Worm (Caenorhabditis elegans) whole organism, young adult: Measurements from ENCODE around the gene nhr-219.

Experiments
- B0035.1 ChIP-seq: sonication (generic microtip); optimal IDR thresholded peaks from 2 replicates; lab custom pipeline; 2016; ENCODE audit warnings: missing genetic modification characterization, mild to moderate bottlenecking, missing compliant biosample characterization, missing genotype, missing genetic modification reagents
- B0261.1 ChIP-seq: sonication (generic microtip); optimal IDR thresholded peaks from 2 replicates; lab custom pipeline; 2016; ENCODE audit warnings: mild to moderate bottlenecking, missing genetic modification characterization, moderate library complexity, missing compliant biosample characterization
- C17E4.6 ChIP-seq: fragments of 200-800 bp; sonication (Bioruptor generic); IDR thresholded peaks from 2 replicates; pipeline ENCODE4 v1.3.6; 2022; ENCODE audit warnings: missing genetic modification reagents, missing genetic modification characterization, missing compliant biosample characterization
- F39B2.1 ChIP-seq: fragments of 200-800 bp; sonication (Bioruptor generic); IDR thresholded peaks from 2 replicates; pipeline ENCODE4 v1.3.6; 2022; ENCODE audit warnings: missing genetic modification reagents, missing genetic modification characterization, missing compliant biosample characterization
- F52B5.7 ChIP-seq: sonication (generic microtip); optimal IDR thresholded peaks from 2 replicates; lab custom pipeline; 2016; ENCODE audit warnings: mild to moderate bottlenecking, missing genetic modification characterization, missing compliant biosample characterization
- F57A8.1 ChIP-seq: fragments of 200-800 bp; sonication (Bioruptor generic); optimal IDR thresholded peaks from 2 replicates; lab custom pipeline; 2018; ENCODE audit warnings: mild to moderate bottlenecking, missing genetic modification characterization, moderate library complexity, missing compliant biosample characterization
- F57C9.4 ChIP-seq: sonication (generic microtip); optimal IDR thresholded peaks from 2 replicates; lab custom pipeline; 2017; ENCODE audit warnings: mild to moderate bottlenecking, missing genetic modification characterization, missing compliant biosample characterization
- Y53G8AR.9 ChIP-seq: fragments of 200-800 bp; sonication (Bioruptor generic); conservative IDR thresholded peaks from 2 replicates; pipeline ENCODE4 v1.3.6; 2022; ENCODE audit warnings: missing genetic modification reagents, missing genetic modification characterization, missing compliant biosample characterization
- Y56A3A.18 ChIP-seq: fragments of 200-800 bp; sonication (Bioruptor generic); IDR thresholded peaks from 2 replicates; pipeline ENCODE4 v1.3.6; 2022; ENCODE audit warnings: missing genetic modification reagents, missing genetic modification characterization, missing compliant biosample characterization
- ama-1 ChIP-seq, 3 experiments: fragments of 150-350 bp in 1 of 3; sonication (generic microtip) in 2 of 3; optimal IDR thresholded peaks; 2 replicates each; lab custom pipeline; 2014 to 2018; ENCODE audit warnings: missing biosample characterization in 2 of 3, missing genetic modification characterization in 2 of 3, missing genetic modification reagents in 2 of 3
- bed-1 ChIP-seq: fragments of 200-800 bp; sonication (Bioruptor generic); IDR thresholded peaks from 2 replicates; pipeline ENCODE4 v1.3.6; 2022; ENCODE audit warnings: missing genetic modification reagents, missing genetic modification characterization, missing compliant biosample characterization
- cebp-1 ChIP-seq, 2 experiments: fragments of 200-800 bp in 1 of 2; sonication (Bioruptor generic) in 1 of 2; sonication (generic microtip) in 1 of 2; IDR thresholded peaks in 1 of 2; optimal IDR thresholded peaks in 1 of 2; 2 replicates each; pipeline versions ENCODE4 v1.3.6 to Lab custom; 2017 to 2022; ENCODE audit warnings: missing compliant biosample characterization in 2 of 2, missing genetic modification characterization in 2 of 2, mild to moderate bottlenecking in 1 of 2, missing genetic modification reagents in 1 of 2, moderate library complexity in 1 of 2
- ceh-27 ChIP-seq: fragments of 200-800 bp; sonication (Bioruptor generic); optimal IDR thresholded peaks from 2 replicates; lab custom pipeline; 2018; ENCODE audit warnings: mild to moderate bottlenecking, missing genetic modification characterization, moderate library complexity, missing compliant biosample characterization
- ceh-40 ChIP-seq: fragments of 200-800 bp; sonication (Bioruptor generic); IDR thresholded peaks from 2 replicates; pipeline ENCODE4 v1.3.6; 2022; ENCODE audit warnings: missing genetic modification characterization, missing compliant biosample characterization
- ceh-91 ChIP-seq: fragments of 200-800 bp; sonication (Bioruptor generic); IDR thresholded peaks from 2 replicates; pipeline ENCODE4 v1.3.6; 2022; ENCODE audit warnings: missing genetic modification reagents, missing genetic modification characterization, missing compliant biosample characterization
- chd-7 ChIP-seq: sonication (generic microtip); optimal IDR thresholded peaks from 2 replicates; lab custom pipeline; 2016; ENCODE audit warnings: mild to moderate bottlenecking, missing genetic modification characterization, moderate library complexity, missing compliant biosample characterization
- die-1 ChIP-seq: sonication (generic microtip); optimal IDR thresholded peaks from 2 replicates; lab custom pipeline; 2016; ENCODE audit warnings: missing genotype, mild to moderate bottlenecking, missing genetic modification characterization, missing compliant biosample characterization
- egl-44 ChIP-seq: fragments of 200-800 bp; sonication (Bioruptor generic); IDR thresholded peaks from 2 replicates; pipeline ENCODE4 v1.3.6; 2022; ENCODE audit warnings: missing genetic modification reagents, missing genetic modification characterization, missing compliant biosample characterization
- gei-17 ChIP-seq: fragments of 200-800 bp; sonication (Bioruptor generic); optimal IDR thresholded peaks from 2 replicates; lab custom pipeline; 2018; ENCODE audit warnings: mild to moderate bottlenecking, missing genetic modification characterization, missing compliant biosample characterization
- hmg-20 ChIP-seq: fragments of 200-800 bp; sonication (Bioruptor generic); IDR thresholded peaks from 2 replicates; pipeline ENCODE4 v1.3.6; 2022; ENCODE audit warnings: missing genetic modification reagents, missing genetic modification characterization, missing compliant biosample characterization
- lin-35 ChIP-seq, 3 experiments: fragments of 150-350 bp in 2 of 3; sonication (generic microtip) in 1 of 3; optimal IDR thresholded peaks; 2 replicates each; lab custom pipeline; 2014 to 2018; ENCODE audit warnings: missing biosample characterization in 3 of 3, missing genetic modification characterization in 3 of 3, missing genetic modification reagents in 3 of 3
- madf-10 ChIP-seq: sonication (generic microtip); optimal IDR thresholded peaks from 2 replicates; lab custom pipeline; 2016; ENCODE audit warnings: mild to moderate bottlenecking, missing genetic modification characterization, missing compliant biosample characterization
- madf-6 ChIP-seq: fragments of 200-800 bp; sonication (Bioruptor generic); IDR thresholded peaks from 2 replicates; pipeline ENCODE4 v1.3.6; 2022; ENCODE audit warnings: missing genetic modification reagents, missing genetic modification characterization, missing compliant biosample characterization
- madf-8 ChIP-seq: fragments of 200-800 bp; sonication (Bioruptor generic); conservative IDR thresholded peaks from 2 replicates; pipeline ENCODE4 v1.3.6; 2022; ENCODE audit warnings: missing genetic modification reagents, missing genetic modification characterization, missing compliant biosample characterization
- mcd-1 ChIP-seq: fragments of 200-800 bp; sonication (Bioruptor generic); IDR thresholded peaks from 2 replicates; pipeline ENCODE4 v1.3.6; 2022; ENCODE audit warnings: missing genetic modification reagents, missing genetic modification characterization, missing compliant biosample characterization
- nfya-1 ChIP-seq: sonication (generic microtip); optimal IDR thresholded peaks from 2 replicates; lab custom pipeline; 2017; ENCODE audit warnings: antibody characterized with exemption, missing compliant biosample characterization, missing genetic modification characterization, borderline replicate concordance; ENCODE audit not compliant: insufficient read depth
- nfya-2 ChIP-seq: fragments of 200-800 bp; sonication (Bioruptor generic); IDR thresholded peaks from 2 replicates; pipeline ENCODE4 v1.3.6; 2022; ENCODE audit warnings: missing genetic modification reagents, missing genetic modification characterization, missing compliant biosample characterization
- nfyb-1 ChIP-seq: fragments of 200-800 bp; sonication (Bioruptor generic); IDR thresholded peaks from 2 replicates; pipeline ENCODE4 v1.3.6; 2022; ENCODE audit warnings: missing genetic modification reagents, missing genetic modification characterization, missing compliant biosample characterization
- nhr-120 ChIP-seq: fragments of 200-800 bp; sonication (Bioruptor generic); IDR thresholded peaks from 2 replicates; pipeline ENCODE4 v1.3.6; 2022; ENCODE audit warnings: missing genetic modification characterization, missing compliant biosample characterization
- nhr-179 ChIP-seq: sonication (generic microtip); optimal IDR thresholded peaks from 2 replicates; lab custom pipeline; 2016; ENCODE audit warnings: mild to moderate bottlenecking, missing genetic modification characterization, missing compliant biosample characterization
- nhr-27 ChIP-seq: fragments of 200-800 bp; sonication (Bioruptor generic); optimal IDR thresholded peaks from 2 replicates; lab custom pipeline; 2018; ENCODE audit warnings: mild to moderate bottlenecking, missing genetic modification characterization, moderate library complexity, missing compliant biosample characterization
- nhr-80 ChIP-seq: sonication (generic microtip); optimal IDR thresholded peaks from 2 replicates; lab custom pipeline; 2016; ENCODE audit warnings: missing genetic modification characterization, missing compliant biosample characterization
- rpc-1 ChIP-seq, 2 experiments: fragments of 150-350 bp in 1 of 2; sonication (generic microtip) in 1 of 2; optimal IDR thresholded peaks; 2 replicates each; lab custom pipeline; 2014 to 2018; ENCODE audit warnings: missing biosample characterization in 1 of 2, missing genetic modification characterization in 1 of 2, missing genetic modification reagents in 1 of 2, missing genotype in 1 of 2
- sea-2 ChIP-seq: fragments of 200-800 bp; sonication (Bioruptor generic); IDR thresholded peaks from 2 replicates; pipeline ENCODE4 v1.3.6; 2022; ENCODE audit warnings: missing genetic modification characterization, missing compliant biosample characterization
- sptf-2 ChIP-seq: fragments of 200-800 bp; sonication (Bioruptor generic); optimal IDR thresholded peaks from 2 replicates; lab custom pipeline; 2018; ENCODE audit warnings: mild to moderate bottlenecking, missing genetic modification characterization, missing compliant biosample characterization
- unc-62 ChIP-seq: fragments of 150-350 bp; optimal IDR thresholded peaks from 2 replicates; lab custom pipeline; 2014; ENCODE audit warnings: missing biosample characterization, missing genetic modification reagents, missing genetic modification characterization
- ztf-22 ChIP-seq: fragments of 200-800 bp; sonication (Bioruptor generic); optimal IDR thresholded peaks from 2 replicates; lab custom pipeline; 2018; ENCODE audit warnings: mild to moderate bottlenecking, missing genetic modification characterization, moderate library complexity, missing compliant biosample characterization
- ztf-28 ChIP-seq: fragments of 200-800 bp; sonication (Bioruptor generic); IDR thresholded peaks from 2 replicates; pipeline ENCODE4 v1.3.6; 2022; ENCODE audit warnings: missing genetic modification reagents, missing genetic modification characterization, missing compliant biosample characterization
- ztf-3 ChIP-seq: fragments of 200-800 bp; sonication (Bioruptor generic); optimal IDR thresholded peaks from 2 replicates; lab custom pipeline; 2018; ENCODE audit warnings: mild to moderate bottlenecking, missing genetic modification characterization, missing compliant biosample characterization

nhr-219 gene

ce11 chrV:8984783-8985182 is 18.8 kb upstream of the nhr-219 start:
- no peak for TF ChIP-seq ceh-27

- no peak for TF ChIP-seq nfya-1 (tag; lab: Kevin White, UChicago)
- TF ChIP-seq gei-17 (GFP tag; lab: Kevin White, UChicago) = no peak
- no peak for TF ChIP-seq ceh-91 (GFP tag; lab: Robert Waterston, UW)
- no peak for TF ChIP-seq nhr-120 (GFP tag; lab: Robert Waterston, UW)
- no peak for TF ChIP-seq chd-7
- no peak for TF ChIP-seq F57C9.4 (tag; lab: Kevin White, UChicago)
- TF ChIP-seq nhr-27 (tag; lab: Kevin White, UChicago) = no peak
- TF ChIP-seq F39B2.1 (GFP tag; lab: Robert Waterston, UW) = no peak
- TF ChIP-seq nfyb-1 (GFP tag; lab: Robert Waterston, UW) = no peak
- TF ChIP-seq rpc-1 (optimal IDR thresholded peaks at IDR 0.05; lab: Kevin White, UChicago) = no peak
- no peak for TF ChIP-seq rpc-1 (tag; optimal IDR thresholded peaks at IDR 0.05; lab: Kevin White, UChicago)
- TF ChIP-seq C17E4.6 = no peak
Measured at ce11 chrV:8983604-8984003, 17.6 kb upstream of the nhr-219 start, which contains the start of gene str-86. Gene str-86 (minus strand): TSS chrV:8983704.

- TF ChIP-seq B0261.1 (tag; lab: Kevin White, UChicago) = no peak
- no peak for TF ChIP-seq Y53G8AR.9
- TF ChIP-seq egl-44 = no peak
- TF ChIP-seq madf-10 (tag; lab: Kevin White, UChicago) = no peak
- no peak for TF ChIP-seq F57A8.1 (GFP tag; lab: Kevin White, UChicago)
- TF ChIP-seq die-1 (tag; lab: Kevin White, UChicago) = no peak
- TF ChIP-seq, all 124 proteins: peak for 0
Measured at ce11 chrV:8980845-8981244, 14.9 kb upstream of the nhr-219 start, which contains the start of gene str-84. Gene str-84 (minus strand): TSS chrV:8980945.

ce11 chrV:8977895-8978294 is 11.9 kb upstream of the nhr-219 start:
- TF ChIP-seq nfya-2 (no peak), mcd-1 (GFP tag; lab: Robert Waterston, UW) (no peak), F57A8.1 (GFP tag; lab: Kevin White, UChicago) (no peak), B0035.1 (no peak), ztf-3 (GFP tag; lab: Kevin White, UChicago) (no peak), cebp-1 (GFP tag; IDR thresholded peaks at IDR 0.05; lab: Robert Waterston, UW) (peak; percentile 34; the same call in 1 of the 2 replicates), cebp-1 (tag; optimal IDR thresholded peaks at IDR 0.05; lab: Kevin White, UChicago) (no peak), Y56A3A.18 (no peak)

ce11 chrV:8974889-8975422 is 9.0 kb upstream of the nhr-219 start, which contains the start of gene nhr-143:
Gene nhr-143 (minus strand): TSS chrV:8974939.
- TF ChIP-seq ztf-28 = no peak
- no peak for TF ChIP-seq nhr-179 (tag; lab: Kevin White, UChicago)
- TF ChIP-seq madf-8 (GFP tag; lab: Robert Waterston, UW) = no peak
- peak; percentile 63 for TF ChIP-seq nhr-80 (tag; lab: Kevin White, UChicago)
- TF ChIP-seq Y53G8AR.9 = no peak

ce11 chrV:8972271-8972670 is 6.3 kb upstream of the nhr-219 start, which contains the start of gene nhr-195:
Gene nhr-195 (minus strand): TSS chrV:8972371.
- no peak for TF ChIP-seq bed-1 (GFP tag; lab: Robert Waterston, UW)
- no peak for TF ChIP-seq ceh-27
- no peak for TF ChIP-seq ztf-3 (GFP tag; lab: Kevin White, UChicago)
- no peak for TF ChIP-seq ceh-40 (GFP tag; lab: Robert Waterston, UW)
- TF ChIP-seq lin-35 (GFP tag; optimal IDR thresholded peaks at IDR 0.05; lab: Kevin White, UChicago) = no peak
- no peak for TF ChIP-seq nfya-1 (tag; lab: Kevin White, UChicago)
- TF ChIP-seq F52B5.7 = no peak
- no peak for TF ChIP-seq F39B2.1 (GFP tag; lab: Robert Waterston, UW)
- TF ChIP-seq unc-62 (GFP tag; lab: Kevin White, UChicago) = no peak
- TF ChIP-seq sea-2 (GFP tag; lab: Robert Waterston, UW) = no peak
- no peak for TF ChIP-seq ztf-28
- TF ChIP-seq madf-6 (GFP tag; lab: Robert Waterston, UW) = no peak
- no peak for TF ChIP-seq hmg-20 (GFP tag; lab: Robert Waterston, UW)
- no peak for TF ChIP-seq ztf-22
- TF ChIP-seq ama-1 (optimal IDR thresholded peaks at IDR 0.05; lab: Kevin White, UChicago) = no peak
- TF ChIP-seq ama-1 (GFP tag; optimal IDR thresholded peaks at IDR 0.05; lab: Kevin White, UChicago) = no peak
- TF ChIP-seq sptf-2 (GFP tag; lab: Kevin White, UChicago) = no peak
